Worm (Caenorhabditis elegans): ENCODE results near the gene Y49F6A.5.

The Y49F6A.5 gene

DNA sequence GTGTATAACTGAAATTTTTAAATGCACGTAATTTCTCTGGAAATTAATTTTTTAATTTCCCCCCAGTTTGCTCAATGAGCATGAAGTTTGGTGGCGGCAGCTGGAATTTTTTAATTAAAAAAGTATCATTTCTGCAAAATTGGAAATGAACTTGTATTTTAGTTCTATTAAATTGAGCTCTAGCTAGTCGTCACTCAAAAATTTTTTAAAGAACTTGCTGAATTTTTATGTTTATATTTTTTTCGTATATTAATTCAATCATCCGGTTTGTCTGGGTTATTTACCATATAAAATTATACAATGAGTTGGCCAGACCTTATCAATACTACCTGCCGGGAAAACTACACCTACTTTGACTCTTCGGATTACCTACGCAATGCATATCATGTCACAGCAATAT lies 27.9 kb downstream of the Y49F6A.5 start, which contains the start of gene srh-59:
Gene srh-59, plus strand, starts transcription at position 301 of the 400 bp plus-strand sequence.
- TF ChIP-seq rcor-1 (GFP tag; IDR thresholded peaks at IDR 0.05): no peak
- TF ChIP-seq ceh-79 (tag; optimal IDR thresholded peaks at IDR 0.05): no peak
- TF ChIP-seq madf-6 (GFP tag; IDR thresholded peaks at IDR 0.05): no peak
- no peak for TF ChIP-seq dpl-1 (GFP tag; optimal IDR thresholded peaks at IDR 0.05)
- no peak for TF ChIP-seq mcd-1 (GFP tag; IDR thresholded peaks at IDR 0.05)
- TF ChIP-seq D2030.7 (GFP tag; IDR thresholded peaks at IDR 0.05): no peak
- no peak for TF ChIP-seq zim-3 (tag; optimal IDR thresholded peaks at IDR 0.05)
- no peak for TF ChIP-seq akir-1 (GFP tag; optimal IDR thresholded peaks at IDR 0.05)
- no peak for TF ChIP-seq T26A5.8 (tag; optimal IDR thresholded peaks at IDR 0.05)
- TF ChIP-seq snpc-1.1 (tag; optimal IDR thresholded peaks at IDR 0.05; ENCODE audit: insufficient read depth): no peak
- TF ChIP-seq sptf-2 (GFP tag; optimal IDR thresholded peaks at IDR 0.05): no peak
- TF ChIP-seq nhr-27 (tag; optimal IDR thresholded peaks at IDR 0.05): no peak
- no peak for TF ChIP-seq B0035.1 (tag; optimal IDR thresholded peaks at IDR 0.05)
- TF ChIP-seq lin-26 (GFP tag; IDR thresholded peaks at IDR 0.05): no peak
- TF ChIP-seq ccch-3 (GFP tag; optimal IDR thresholded peaks at IDR 0.05): no peak
- no peak for TF ChIP-seq lin-35 (GFP tag; optimal IDR thresholded peaks at IDR 0.05)
- TF ChIP-seq tlf-1 (GFP tag; optimal IDR thresholded peaks at IDR 0.05): no peak

DNA sequence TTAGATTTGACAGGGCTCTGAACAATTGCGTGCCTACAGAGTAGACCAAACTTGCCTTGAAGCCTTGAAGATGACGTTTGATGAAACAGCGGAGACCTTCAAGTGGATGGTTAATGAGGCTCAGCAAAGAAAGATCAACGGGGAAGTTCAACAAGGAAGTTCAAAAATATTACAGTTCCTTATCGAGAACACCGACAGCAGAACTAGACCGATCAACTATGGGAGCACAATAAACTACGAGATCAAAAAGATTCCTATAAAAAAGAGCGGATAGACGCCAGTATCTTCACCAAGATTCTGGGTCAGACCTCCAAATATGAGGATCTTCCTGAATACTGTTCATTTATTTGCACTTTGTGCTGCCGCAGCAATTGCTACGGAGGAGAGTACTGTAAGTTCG lies 29.9 kb downstream of the Y49F6A.5 start, which contains the start of gene clec-134:
Gene clec-134, plus strand, starts transcription at position 301 of the 400 bp plus-strand sequence.
- TF ChIP-seq hmg-1.2 (GFP tag; IDR thresholded peaks at IDR 0.05) (no peak), F39B2.1 (GFP tag; IDR thresholded peaks at IDR 0.05) (no peak), somi-1 (GFP tag; optimal IDR thresholded peaks at IDR 0.05) (no peak), hrde-1 (tag; optimal IDR thresholded peaks at IDR 0.05; ENCODE audit: borderline replicate concordance) (no peak), ztf-3 (GFP tag; optimal IDR thresholded peaks at IDR 0.05) (no peak), ekl-4 (GFP tag; IDR thresholded peaks at IDR 0.05) (no peak), ceh-58 (GFP tag; IDR thresholded peaks at IDR 0.05) (no peak), snpc-3.4 (tag; optimal IDR thresholded peaks at IDR 0.05) (no peak), cebp-1 (GFP tag; IDR thresholded peaks at IDR 0.05) (no peak), cebp-1 (tag; optimal IDR thresholded peaks at IDR 0.05) (no peak), F57A8.1 (GFP tag; optimal IDR thresholded peaks at IDR 0.05) (no peak), akir-1 (GFP tag; optimal IDR thresholded peaks at IDR 0.05) (no peak), C17E4.6 (GFP tag; IDR thresholded peaks at IDR 0.05) (no peak), ztf-18 (tag; optimal IDR thresholded peaks at IDR 0.05) (no peak), K11D2.4 (GFP tag; IDR thresholded peaks at IDR 0.05) (no peak), ceh-91 (GFP tag; IDR thresholded peaks at IDR 0.05) (no peak), nhr-80 (tag; optimal IDR thresholded peaks at IDR 0.05) (no peak), let-526 (GFP tag; IDR thresholded peaks at IDR 0.05) (no peak)

DNA sequence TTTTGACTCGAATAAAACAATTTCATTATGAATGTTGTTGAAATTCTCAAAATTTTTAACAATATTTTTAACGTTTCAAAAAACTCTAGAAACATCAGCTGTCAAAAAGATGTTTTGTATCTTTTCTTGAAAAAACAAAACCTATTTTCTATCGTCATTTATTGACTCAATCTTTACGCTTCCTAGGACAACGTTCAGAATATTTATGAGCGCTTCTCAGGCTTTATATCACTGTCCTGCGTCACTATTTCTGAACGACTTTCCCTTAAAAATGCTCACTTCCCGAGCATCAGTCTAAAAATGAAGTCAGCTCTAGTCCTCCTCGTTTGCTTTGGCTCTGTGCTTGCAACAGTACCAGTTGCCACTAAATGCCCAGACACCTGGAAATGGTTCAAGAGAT lies 31.5 kb downstream of the Y49F6A.5 start, which contains the start of gene clec-133:
Gene clec-133, plus strand, starts transcription at position 301 of the 400 bp plus-strand sequence.
- no peak for TF ChIP-seq hsf-1 (GFP tag; IDR thresholded peaks at IDR 0.05)
- TF ChIP-seq ekl-4 (GFP tag; IDR thresholded peaks at IDR 0.05): no peak
- no peak for TF ChIP-seq ztf-28 (GFP tag; IDR thresholded peaks at IDR 0.05)
- no peak for TF ChIP-seq aptf-2 (GFP tag; conservative IDR thresholded peaks at IDR 0.05)
- no peak for TF ChIP-seq K11D2.4 (GFP tag; IDR thresholded peaks at IDR 0.05)
- TF ChIP-seq madf-6 (GFP tag; IDR thresholded peaks at IDR 0.05): no peak
- TF ChIP-seq hmg-1.2 (GFP tag; IDR thresholded peaks at IDR 0.05): no peak
- TF ChIP-seq B0261.1 (tag; optimal IDR thresholded peaks at IDR 0.05): no peak
- TF ChIP-seq attf-5 (GFP tag; optimal IDR thresholded peaks at IDR 0.05): no peak
- TF ChIP-seq madf-3 (GFP tag; IDR thresholded peaks at IDR 0.05): no peak
- TF ChIP-seq F23B12.7 (tag; optimal IDR thresholded peaks at IDR 0.05; ENCODE audit: insufficient read depth): no peak
- no peak for TF ChIP-seq nhr-120 (GFP tag; IDR thresholded peaks at IDR 0.05)
- TF ChIP-seq tbp1 (GFP tag; optimal IDR thresholded peaks at IDR 0.05): no peak
- TF ChIP-seq mcd-1 (GFP tag; IDR thresholded peaks at IDR 0.05): no peak
- TF ChIP-seq ceh-27 (GFP tag; optimal IDR thresholded peaks at IDR 0.05): no peak
- no peak for TF ChIP-seq Y79H2A.3 (GFP tag; conservative IDR thresholded peaks at IDR 0.05)
- no peak for TF ChIP-seq repo-1 (tag; optimal IDR thresholded peaks at IDR 0.05)
- no peak for TF ChIP-seq ZK185.1 (tag; optimal IDR thresholded peaks at IDR 0.05; ENCODE audit: poor library complexity, severe bottlenecking)

All from whole organism, young adult.